Worm (Caenorhabditis elegans): ENCODE data around the gene spcs-2.

The spcs-2 gene

ce11 chrIII:12874606-12875066, at the start of gene spcs-2, which contains the start of gene mrg-1 (continued):
- no peak for TF ChIP-seq sptf-2 (GFP tag; optimal IDR thresholded peaks at IDR 0.05)
- TF ChIP-seq lin-26 (GFP tag; IDR thresholded peaks at IDR 0.05), result peak; percentile 48; the same call in 1 of the 2 replicates
- 0 out of 2 replicates have a peak, but pooled peaks have one; percentile 55 for TF ChIP-seq aptf-2 (GFP tag; conservative IDR thresholded peaks at IDR 0.05)
- no peak for TF ChIP-seq ztf-3 (GFP tag; optimal IDR thresholded peaks at IDR 0.05)
- TF ChIP-seq pbrm-1 (GFP tag; IDR thresholded peaks at IDR 0.05), result peak; percentile 91
- TF ChIP-seq hmg-1.2 (GFP tag; IDR thresholded peaks at IDR 0.05), result peak; percentile 64
- TF ChIP-seq F39B2.1 (GFP tag; IDR thresholded peaks at IDR 0.05), result no peak
- TF ChIP-seq dpff-1 (tag; optimal IDR thresholded peaks at IDR 0.05), result no peak
- no peak for TF ChIP-seq bed-2 (GFP tag; IDR thresholded peaks at IDR 0.05)
- TF ChIP-seq ztf-28 (GFP tag; IDR thresholded peaks at IDR 0.05), result peak; percentile 71; the same call in 1 of the 2 replicates
- peak; percentile 88 for TF ChIP-seq snpc-3.4 (tag; optimal IDR thresholded peaks at IDR 0.05)
- TF ChIP-seq F52B5.7 (tag; optimal IDR thresholded peaks at IDR 0.05), result no peak

- no peak for TF ChIP-seq die-1 (tag; optimal IDR thresholded peaks at IDR 0.05)
- TF ChIP-seq ama-1 (optimal IDR thresholded peaks at IDR 0.05), result no peak
- TF ChIP-seq ama-1 (GFP tag; optimal IDR thresholded peaks at IDR 0.05), result no peak
- no peak for TF ChIP-seq aptf-3 (GFP tag; IDR thresholded peaks at IDR 0.05)
- no peak for TF ChIP-seq dpl-1 (GFP tag; optimal IDR thresholded peaks at IDR 0.05)
- TF ChIP-seq F22D6.2 (tag; optimal IDR thresholded peaks at IDR 0.05), result no peak
Measured at ce11 chrIII:12829068-12829467, 45.8 kb upstream of the spcs-2 start, which contains the start of gene Y37D8A.3. TSS of gene Y37D8A.3 (plus strand) at chrIII:12829368.

DNA sequence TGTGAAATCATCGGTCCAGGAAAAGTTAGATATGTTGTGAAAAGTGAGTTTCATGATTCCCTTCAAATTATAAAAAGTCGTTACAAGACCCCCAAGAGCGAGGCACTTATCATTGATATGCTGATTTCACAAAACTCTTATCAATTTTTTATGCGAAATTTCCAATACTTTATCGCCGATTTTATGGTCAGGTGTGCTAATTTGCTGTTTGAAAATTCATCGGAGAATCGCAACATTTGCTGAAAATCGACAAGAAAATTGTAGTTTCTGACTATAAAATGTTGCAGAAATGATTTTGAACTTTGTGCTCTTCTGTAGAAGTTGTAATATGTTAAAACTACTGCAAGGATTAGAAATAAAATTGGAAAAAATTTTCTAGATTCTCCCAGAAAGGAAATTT, 43.1 kb upstream of the spcs-2 start:
- no peak for TF ChIP-seq hmg-20 (GFP tag; IDR thresholded peaks at IDR 0.05)
- TF ChIP-seq Y79H2A.3 (GFP tag; conservative IDR thresholded peaks at IDR 0.05), result no peak

DNA sequence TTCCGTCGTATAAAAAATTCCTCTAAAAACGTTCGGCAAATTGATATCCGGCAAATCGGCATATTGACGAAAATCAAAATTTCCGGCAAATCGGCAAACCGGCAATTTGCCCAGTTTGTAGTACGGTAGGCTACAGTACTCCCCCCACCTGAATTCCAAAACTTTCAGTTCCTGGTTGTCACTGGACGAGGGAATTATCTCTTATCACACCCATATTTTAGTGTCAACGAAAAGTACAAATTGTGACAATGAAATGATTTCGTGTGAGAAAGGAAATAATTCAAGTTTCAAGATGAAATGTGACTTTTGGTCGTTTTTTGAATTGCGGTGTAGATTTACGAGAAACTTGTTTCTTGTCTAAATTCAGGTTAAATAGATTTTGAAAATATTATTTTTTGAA, 41.8 kb upstream of the spcs-2 start:
- TF ChIP-seq rpc-1 (optimal IDR thresholded peaks at IDR 0.05) (no peak), rpc-1 (tag; optimal IDR thresholded peaks at IDR 0.05) (no peak), nhr-80 (tag; optimal IDR thresholded peaks at IDR 0.05) (peak; percentile 43)

DNA sequence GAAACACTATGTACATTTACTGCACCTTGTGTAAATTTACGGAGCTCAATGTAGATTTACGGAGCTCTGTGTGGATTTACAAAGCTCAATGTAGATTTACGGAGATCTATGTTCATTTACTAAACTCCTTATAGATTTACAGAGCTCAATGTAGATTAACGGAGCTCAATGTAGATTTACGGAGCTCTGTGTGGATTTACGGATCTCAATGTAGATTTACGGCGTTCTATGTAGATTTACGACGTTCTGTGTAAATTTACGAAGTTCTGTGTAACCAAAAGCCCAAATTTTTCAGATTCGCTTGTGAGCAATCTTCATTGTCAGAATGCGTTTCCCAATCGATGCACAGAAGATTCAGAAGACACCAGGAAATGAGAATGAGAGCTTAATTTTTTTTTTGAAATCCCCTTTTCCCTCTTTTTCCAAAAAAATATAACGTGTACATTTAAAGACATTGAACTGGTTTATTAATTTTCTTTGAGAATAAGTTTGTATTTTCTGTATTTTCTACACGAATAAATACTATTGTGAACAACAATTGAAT, 38.0 kb upstream of the spcs-2 start:
- TF ChIP-seq F33H1.4 (GFP tag; IDR thresholded peaks at IDR 0.05) (no peak), Y67H2A.10 (GFP tag; conservative IDR thresholded peaks at IDR 0.05) (no peak), nfyb-1 (GFP tag; IDR thresholded peaks at IDR 0.05) (0 out of 2 replicates have a peak, but pooled peaks have one; percentile 7)

- TF ChIP-seq ztf-26 (tag; optimal IDR thresholded peaks at IDR 0.05) (no peak), nfyb-1 (GFP tag; IDR thresholded peaks at IDR 0.05) (peak; percentile 83)
Measured at ce11 chrIII:12838299-12838698, 36.5 kb upstream of the spcs-2 start.

ce11 chrIII:12838913-12839366, 35.9 kb upstream of the spcs-2 start, which contains the start of gene Y37D8A.4:
TSS of gene Y37D8A.4 (minus strand) at chrIII:12838963.
- TF ChIP-seq cebp-1 (GFP tag; IDR thresholded peaks at IDR 0.05), result no peak
- peak; percentile 69 for TF ChIP-seq cebp-1 (tag; optimal IDR thresholded peaks at IDR 0.05)
- 0 out of 2 replicates have a peak, but pooled peaks have one; percentile 9 for TF ChIP-seq nfyb-1 (GFP tag; IDR thresholded peaks at IDR 0.05)
- peak; percentile 48 for TF ChIP-seq tbp1 (GFP tag; optimal IDR thresholded peaks at IDR 0.05)
- TF ChIP-seq chd-7 (tag; optimal IDR thresholded peaks at IDR 0.05), result peak; percentile 34
- TF ChIP-seq lin-26 (GFP tag; IDR thresholded peaks at IDR 0.05), result 0 out of 2 replicates have a peak, but pooled peaks have one; percentile 30
- TF ChIP-seq ztf-26 (tag; optimal IDR thresholded peaks at IDR 0.05), result peak; percentile 76
- peak; percentile 67 for TF ChIP-seq somi-1 (GFP tag; optimal IDR thresholded peaks at IDR 0.05)
- no peak for TF ChIP-seq K11D2.4 (GFP tag; IDR thresholded peaks at IDR 0.05)
- no peak for TF ChIP-seq hlh-12 (tag; optimal IDR thresholded peaks at IDR 0.05)
- peak; percentile 59 for TF ChIP-seq attf-5 (GFP tag; optimal IDR thresholded peaks at IDR 0.05)
- TF ChIP-seq ztf-22 (GFP tag; optimal IDR thresholded peaks at IDR 0.05), result peak; percentile 44
- no peak for TF ChIP-seq dpl-1 (GFP tag; optimal IDR thresholded peaks at IDR 0.05)
- no peak for TF ChIP-seq attf-3 (GFP tag; conservative IDR thresholded peaks at IDR 0.05)
- TF ChIP-seq hmg-1.2 (GFP tag; IDR thresholded peaks at IDR 0.05), result peak; percentile 40; the same call in 1 of the 2 replicates
- TF ChIP-seq ekl-4 (GFP tag; IDR thresholded peaks at IDR 0.05), result no peak
- peak; percentile 57 for TF ChIP-seq nhr-80 (tag; optimal IDR thresholded peaks at IDR 0.05)
- TF ChIP-seq zfh-2 (GFP tag; conservative IDR thresholded peaks at IDR 0.05), result peak; percentile 82
